Fruit fly (Drosophila melanogaster) whole organism, embryonic: ENCODE data around the gene Rab8.

Source experiments
- ATbp ChIP-seq: fragments of 200-800 bp; sonication (Bioruptor generic); optimal IDR thresholded peaks from 2 replicates; lab custom pipeline; 2017; ENCODE audit warnings: missing biosample characterization, mild to moderate bottlenecking, missing genetic modification characterization, missing genetic modification reagents
- Antp ChIP-seq: fragments of 200-800 bp; sonication (Bioruptor generic); optimal IDR thresholded peaks from 3 replicates; lab custom pipeline; 2016; ENCODE audit warnings: missing biosample characterization, missing genetic modification characterization
- CG10147 ChIP-seq: fragments of 200-800 bp; sonication (Bioruptor generic); optimal IDR thresholded peaks from 2 replicates; lab custom pipeline; 2019; ENCODE audit warnings: missing biosample characterization, mild to moderate bottlenecking, missing genetic modification characterization, moderate library complexity
- CG10274 ChIP-seq: fragments of 200-800 bp; sonication (Bioruptor generic); optimal IDR thresholded peaks from 3 replicates; lab custom pipeline; 2017; ENCODE audit warnings: missing biosample characterization, mild to moderate bottlenecking, missing genetic modification characterization
- CG10462 ChIP-seq: fragments of 200-800 bp; sonication (Bioruptor generic); optimal IDR thresholded peaks from 2 replicates; lab custom pipeline; 2016; ENCODE audit warnings: missing biosample characterization, missing genetic modification characterization
- CG10565 ChIP-seq: fragments of 200-800 bp; sonication (Bioruptor generic); optimal IDR thresholded peaks from 3 replicates; lab custom pipeline; 2016; ENCODE audit warnings: missing biosample characterization, mild to moderate bottlenecking, missing genetic modification characterization
- CG10654 ChIP-seq: fragments of 200-800 bp; sonication (Bioruptor generic); optimal IDR thresholded peaks from 2 replicates; lab custom pipeline; 2016; ENCODE audit warnings: missing biosample characterization, missing genetic modification characterization
- CG11695 ChIP-seq: fragments of 200-800 bp; sonication (Bioruptor generic); IDR thresholded peaks from 3 replicates; pipeline ENCODE4 v1.3.6; 2022; ENCODE audit warnings: missing biosample characterization, missing genetic modification characterization
- CG12104 ChIP-seq: fragments of 200-800 bp; sonication (Bioruptor generic); optimal IDR thresholded peaks from 3 replicates; lab custom pipeline; 2016; ENCODE audit warnings: missing biosample characterization, missing genetic modification characterization
- CG14441 ChIP-seq: fragments of 200-800 bp; sonication (Bioruptor generic); IDR thresholded peaks from 2 replicates; pipeline ENCODE4 v1.3.6; 2022; ENCODE audit warnings: missing biosample characterization, missing genetic modification characterization
- CG15479 ChIP-seq: fragments of 200-800 bp; sonication (Bioruptor generic); optimal IDR thresholded peaks from 3 replicates; lab custom pipeline; 2019; ENCODE audit warnings: missing biosample characterization, mild to moderate bottlenecking, missing genetic modification characterization, moderate library complexity
- CG15514 ChIP-seq: fragments of 200-800 bp; sonication (Bioruptor generic); optimal IDR thresholded peaks from 3 replicates; lab custom pipeline; 2017; ENCODE audit warnings: missing biosample characterization, missing genetic modification characterization, mild to moderate bottlenecking, moderate library complexity, missing genetic modification reagents
- CG16779 ChIP-seq: fragments of 200-800 bp; sonication (Bioruptor generic); IDR thresholded peaks from 2 replicates; pipeline ENCODE4 v1.3.6; 2022; ENCODE audit warnings: missing biosample characterization, missing genetic modification characterization
- CG18262 ChIP-seq: fragments of 200-800 bp; optimal IDR thresholded peaks from 3 replicates; lab custom pipeline; 2019; ENCODE audit warnings: missing biosample characterization, mild to moderate bottlenecking, missing genetic modification characterization, moderate library complexity
- CG18599 ChIP-seq: fragments of 200-800 bp; sonication (Bioruptor generic); optimal IDR thresholded peaks from 3 replicates; lab custom pipeline; 2017; ENCODE audit warnings: missing biosample characterization, missing genetic modification characterization, mild to moderate bottlenecking, moderate library complexity, missing genetic modification reagents
- CG18764 ChIP-seq: fragments of 200-800 bp; sonication (Bioruptor generic); optimal IDR thresholded peaks from 3 replicates; lab custom pipeline; 2016; ENCODE audit warnings: missing biosample characterization, missing genetic modification characterization
- CG31365 ChIP-seq: fragments of 200-800 bp; sonication (Bioruptor generic); optimal IDR thresholded peaks from 2 replicates; lab custom pipeline; 2018; ENCODE audit warnings: missing biosample characterization, mild to moderate bottlenecking, missing genetic modification characterization
- CG31441 ChIP-seq: fragments of 200-800 bp; sonication (Bioruptor generic); IDR thresholded peaks from 2 replicates; pipeline ENCODE4 v1.3.6; 2022; ENCODE audit warnings: missing biosample characterization, missing genetic modification characterization
- CG34224 ChIP-seq: fragments of 200-800 bp; sonication (Bioruptor generic); IDR thresholded peaks from 3 replicates; pipeline ENCODE4 v1.3.6; 2022; ENCODE audit warnings: missing biosample characterization, missing genetic modification characterization; ENCODE audit not compliant: partially characterized antibody
- CG6765 ChIP-seq: fragments of 200-800 bp; sonication (Bioruptor generic); optimal IDR thresholded peaks from 3 replicates; lab custom pipeline; 2017; ENCODE audit warnings: missing biosample characterization, mild to moderate bottlenecking, missing genetic modification characterization
- CG7271 ChIP-seq: fragments of 200-800 bp; sonication (Bioruptor generic); optimal IDR thresholded peaks from 2 replicates; lab custom pipeline; 2018; ENCODE audit warnings: missing biosample characterization, mild to moderate bottlenecking, missing genetic modification characterization, moderate library complexity
- CG7963 ChIP-seq: fragments of 200-800 bp; sonication (Bioruptor generic); IDR thresholded peaks from 3 replicates; pipeline ENCODE4 v1.3.6; 2022; ENCODE audit warnings: missing biosample characterization, missing genetic modification characterization; ENCODE audit not compliant: partially characterized antibody
- CG8944 ChIP-seq: fragments of 200-800 bp; sonication (Bioruptor generic); optimal IDR thresholded peaks from 3 replicates; lab custom pipeline; 2016; ENCODE audit warnings: missing biosample characterization, missing genetic modification characterization
- CG9817 ChIP-seq: fragments of 200-800 bp; sonication (Bioruptor generic); optimal IDR thresholded peaks from 2 replicates; lab custom pipeline; 2018; ENCODE audit warnings: missing biosample characterization, mild to moderate bottlenecking, missing genetic modification characterization, moderate library complexity
- CTCF ChIP-seq: fragments of 200-800 bp; sonication (Bioruptor generic); optimal IDR thresholded peaks from 2 replicates; lab custom pipeline; 2017; ENCODE audit warnings: missing biosample characterization, mild to moderate bottlenecking, missing genetic modification characterization, moderate library complexity
- Camta ChIP-seq: fragments of 200-800 bp; sonication (Bioruptor generic); optimal IDR thresholded peaks from 2 replicates; lab custom pipeline; 2016; ENCODE audit warnings: missing biosample characterization, missing genetic modification characterization
- Dll ChIP-seq: fragments of 200-800 bp; sonication (Bioruptor generic); IDR thresholded peaks from 4 replicates; pipeline ENCODE4 v1.3.6; 2022; ENCODE audit warnings: missing biosample characterization, missing genetic modification characterization; ENCODE audit not compliant: partially characterized antibody
- Drgx ChIP-seq: fragments of 200-800 bp; sonication (Bioruptor generic); IDR thresholded peaks from 2 replicates; pipeline ENCODE4 v1.3.6; 2022; ENCODE audit warnings: missing biosample characterization, missing genetic modification characterization
- HmgD ChIP-seq: fragments of 200-800 bp; sonication (Bioruptor generic); optimal IDR thresholded peaks from 3 replicates; lab custom pipeline; 2016; ENCODE audit warnings: missing biosample characterization, missing genetic modification characterization
- Hr78 ChIP-seq, 2 experiments: fragments of 200-800 bp in 1 of 2; fragments of >200 bp in 1 of 2; sonication (Bioruptor generic) in 1 of 2; optimal IDR thresholded peaks; 2 replicates each; lab custom pipeline; 2017 to 2019; ENCODE audit warnings: missing biosample characterization in 2 of 2, missing genetic modification characterization in 2 of 2, mild to moderate bottlenecking in 1 of 2, moderate library complexity in 1 of 2
- Jarid2 ChIP-seq: fragments of 200-800 bp; sonication (Bioruptor generic); optimal IDR thresholded peaks from 3 replicates; lab custom pipeline; 2017; ENCODE audit warnings: mild to moderate bottlenecking, missing biosample characterization, missing genetic modification reagents, missing genetic modification characterization
- PHDP ChIP-seq: fragments of 200-800 bp; sonication (Bioruptor generic); optimal IDR thresholded peaks from 3 replicates; lab custom pipeline; 2018; ENCODE audit warnings: missing biosample characterization, mild to moderate bottlenecking, missing genetic modification characterization, moderate library complexity
- Pdp1 ChIP-seq, 2 experiments: fragments of 200-800 bp; sonication (Bioruptor generic); optimal IDR thresholded peaks; 3 replicates each; lab custom pipeline; 2016; ENCODE audit warnings: missing biosample characterization in 2 of 2, missing genetic modification characterization in 2 of 2, mild to moderate bottlenecking in 1 of 2, moderate library complexity in 1 of 2
- Sin3A ChIP-seq: fragments of >200 bp; optimal IDR thresholded peaks from 2 replicates; lab custom pipeline; 2018
- ab ChIP-seq: fragments of 200-800 bp; sonication (Bioruptor generic); optimal IDR thresholded peaks from 2 replicates; lab custom pipeline; 2016; ENCODE audit warnings: missing biosample characterization, missing genetic modification characterization
- bab2 ChIP-seq: fragments of 200-800 bp; sonication (Bioruptor generic); optimal IDR thresholded peaks from 2 replicates; lab custom pipeline; 2016; ENCODE audit warnings: missing biosample characterization, missing genetic modification characterization
- cg ChIP-seq: fragments of 200-800 bp; sonication (Bioruptor generic); optimal IDR thresholded peaks from 3 replicates; lab custom pipeline; 2019; ENCODE audit warnings: missing biosample characterization, mild to moderate bottlenecking, missing genetic modification characterization, moderate library complexity
- chinmo ChIP-seq: fragments of 200-800 bp; sonication (Bioruptor generic); IDR thresholded peaks from 4 replicates; pipeline ENCODE4 v1.3.6; 2022; ENCODE audit warnings: missing biosample characterization, missing genetic modification characterization; ENCODE audit not compliant: partially characterized antibody
- cwo ChIP-seq: fragments of 200-800 bp; sonication (Bioruptor generic); optimal IDR thresholded peaks from 3 replicates; lab custom pipeline; 2017; ENCODE audit warnings: missing biosample characterization, missing genetic modification characterization, mild to moderate bottlenecking, moderate library complexity, missing genetic modification reagents
- exex ChIP-seq: fragments of 200-800 bp; sonication (Bioruptor generic); optimal IDR thresholded peaks from 4 replicates; lab custom pipeline; 2018; ENCODE audit warnings: missing biosample characterization, mild to moderate bottlenecking, missing genetic modification characterization, moderate library complexity
- gcm ChIP-seq: fragments of 200-800 bp; sonication (Bioruptor generic); optimal IDR thresholded peaks from 2 replicates; lab custom pipeline; 2019; ENCODE audit warnings: missing biosample characterization, mild to moderate bottlenecking, missing genetic modification characterization, moderate library complexity
- grau ChIP-seq: fragments of 200-800 bp; optimal IDR thresholded peaks from 3 replicates; lab custom pipeline; 2019; ENCODE audit warnings: missing biosample characterization, mild to moderate bottlenecking, missing genetic modification characterization, moderate library complexity
- gt ChIP-seq: fragments of 200-800 bp; sonication (Bioruptor generic); IDR thresholded peaks from 2 replicates; pipeline ENCODE4 v1.3.6; 2022; ENCODE audit warnings: missing biosample characterization, missing genetic modification characterization
- ken ChIP-seq: fragments of 200-800 bp; sonication (Bioruptor generic); IDR thresholded peaks from 3 replicates; pipeline ENCODE4 v1.3.6; 2022; ENCODE audit warnings: missing biosample characterization, missing genetic modification characterization
- nmo ChIP-seq: fragments of 200-800 bp; sonication (Bioruptor generic); optimal IDR thresholded peaks from 2 replicates; lab custom pipeline; 2018; ENCODE audit warnings: missing biosample characterization, mild to moderate bottlenecking, missing genetic modification characterization, moderate library complexity
- sens ChIP-seq: fragments of 200-800 bp; sonication (Bioruptor generic); peaks from one replicate; lab custom pipeline; 2016; ENCODE audit warnings: missing biosample characterization, missing genetic modification characterization
- vnd ChIP-seq: fragments of 200-800 bp; sonication (Bioruptor generic); IDR thresholded peaks from 3 replicates; pipeline ENCODE4 v1.3.6; 2022; ENCODE audit warnings: missing biosample characterization, missing genetic modification characterization; ENCODE audit not compliant: partially characterized antibody
- zfh2 ChIP-seq: fragments of 200-800 bp; sonication (Bioruptor generic); optimal IDR thresholded peaks from 2 replicates; lab custom pipeline; 2016; ENCODE audit warnings: missing biosample characterization, missing genetic modification characterization

Gene Rab8

dm6 chr3L:19900184-19901089 lies 29.6 kb upstream of the Rab8 start (continued):
- TF ChIP-seq nmo (no peak), Pdp1 (GFP tag; optimal IDR thresholded peaks at IDR 0.05; lab: Kevin White, UChicago) (peak in 1 of 2 experiments; percentile 9), ab (GFP tag; lab: Kevin White, UChicago) (no peak), Camta (GFP tag; lab: Kevin White, UChicago) (no peak), CG7271 (no peak), Hr78 (GFP tag; optimal IDR thresholded peaks at IDR 0.05; lab: Kevin White, UChicago) (peak in 1 of 2 experiments; percentile 47), CG15514 (no peak), Sin3A (lab: Kevin White, UChicago) (no peak), vnd (GFP tag; lab: Robert Waterston, UW) (no peak), CG11695 (GFP tag; lab: Robert Waterston, UW) (0 out of 3 replicates have a peak, but pooled peaks have one; percentile 27), CG18262 (tag; lab: Kevin White, UChicago) (no peak), CG15479 (GFP tag; lab: Kevin White, UChicago) (no peak), CG12104 (GFP tag; lab: Kevin White, UChicago) (no peak), CG7963 (no peak), ken (GFP tag; lab: Robert Waterston, UW) (no peak), CG18599 (GFP tag; lab: Kevin White, UChicago) (no peak), CG10565 (GFP tag; lab: Kevin White, UChicago) (no peak), Antp (GFP tag; lab: Kevin White, UChicago) (no peak), CG31441 (no peak; the same call in 1 of the 2 replicates), Jarid2 (GFP tag; lab: Kevin White, UChicago) (no peak), CG18764 (GFP tag; lab: Kevin White, UChicago) (no peak), CG10274 (GFP tag; lab: Kevin White, UChicago) (no peak), grau (peak; percentile 24), CG31365 (tag; lab: Kevin White, UChicago) (no peak), PHDP (tag; lab: Kevin White, UChicago) (peak; percentile 23), CG6765 (GFP tag; lab: Kevin White, UChicago) (no peak), CG9817 (no peak), CG8944 (GFP tag; lab: Kevin White, UChicago) (no peak), cwo (no peak), CTCF (GFP tag; lab: Kevin White, UChicago) (no peak), zfh2 (GFP tag; lab: Kevin White, UChicago) (no peak), CG10147 (no peak), CG16779 (GFP tag; lab: Robert Waterston, UW) (no peak), Dll (GFP tag; lab: Robert Waterston, UW) (no peak), CG10462 (no peak), ATbp (no peak), gcm (no peak), gt (GFP tag; lab: Robert Waterston, UW) (no peak), chinmo (GFP tag; lab: Robert Waterston, UW) (0 out of 4 replicates have a peak, but pooled peaks have one; percentile 45), sens (GFP tag; lab: Kevin White, UChicago) (peak; percentile 74), CG14441 (GFP tag; lab: Robert Waterston, UW) (no peak), CG34224 (GFP tag; lab: Robert Waterston, UW) (peak; percentile 34; the same call in 2 of the 3 replicates), Drgx (no peak), HmgD (no peak), CG10654 (GFP tag; lab: Kevin White, UChicago) (no peak), exex (tag; lab: Kevin White, UChicago) (no peak), bab2 (GFP tag; lab: Kevin White, UChicago) (no peak), cg (peak; percentile 5)
